Worm (Caenorhabditis elegans) whole organism, L3 larva: ENCODE results near the gene drl-1.

ENCODE experiments used
- ZK546.5 ChIP-seq: sonication (generic microtip); optimal IDR thresholded peaks from 2 replicates; lab custom pipeline; 2017; ENCODE audit warnings: missing biosample characterization, missing genetic modification characterization
- aly-2 ChIP-seq: fragments of 150-350 bp; optimal IDR thresholded peaks from 2 replicates; lab custom pipeline; 2014; ENCODE audit warnings: missing biosample characterization, missing genetic modification characterization
- ama-1 ChIP-seq: fragments of 150-350 bp; optimal IDR thresholded peaks from 2 replicates; lab custom pipeline; 2018
- ceh-16 ChIP-seq: sonication (generic microtip); optimal IDR thresholded peaks from 2 replicates; lab custom pipeline; 2017; ENCODE audit warnings: missing biosample characterization, missing genetic modification characterization
- ceh-28 ChIP-seq: fragments of 150-350 bp; optimal IDR thresholded peaks from 2 replicates; lab custom pipeline; 2014; ENCODE audit warnings: missing biosample characterization, missing genetic modification reagents, missing genetic modification characterization
- ceh-82 ChIP-seq: fragments of 150-350 bp; optimal IDR thresholded peaks from 2 replicates; lab custom pipeline; 2014; ENCODE audit warnings: missing biosample characterization, missing genetic modification characterization
- ceh-9 ChIP-seq: sonication (generic microtip); optimal IDR thresholded peaks from 2 replicates; lab custom pipeline; 2018; ENCODE audit warnings: missing biosample characterization, missing genetic modification characterization
- daf-12 ChIP-seq: fragments of 150-350 bp; optimal IDR thresholded peaks from 2 replicates; lab custom pipeline; 2014; ENCODE audit warnings: missing biosample characterization, missing genetic modification reagents, missing genetic modification characterization
- egl-27 ChIP-seq: sonication (generic microtip); optimal IDR thresholded peaks from 4 replicates; lab custom pipeline; 2017; ENCODE audit warnings: missing biosample characterization, missing genetic modification reagents, missing genetic modification characterization
- egl-5 ChIP-seq: fragments of 150-350 bp; optimal IDR thresholded peaks from 2 replicates; lab custom pipeline; 2017; ENCODE audit warnings: missing biosample characterization, missing genetic modification reagents, missing genetic modification characterization, inconsistent platforms
- elt-2 ChIP-seq: sonication (generic microtip); optimal IDR thresholded peaks from 2 replicates; lab custom pipeline; 2016; ENCODE audit warnings: missing genetic modification reagents, mild to moderate bottlenecking, missing genetic modification characterization, missing compliant biosample characterization
- elt-3 ChIP-seq, 3 experiments: fragments of 150-350 bp in 1 of 3; sonication (generic microtip) in 2 of 3; optimal IDR thresholded peaks; 2 replicates in 2 of 3; 4 replicates in 1 of 3; lab custom pipeline; 2014 to 2017; ENCODE audit warnings: missing biosample characterization in 3 of 3, missing genetic modification characterization in 3 of 3
- eor-1 ChIP-seq, 2 experiments: fragments of 150-350 bp; optimal IDR thresholded peaks; 2 replicates each; lab custom pipeline; 2014 to 2018; ENCODE audit warnings: missing biosample characterization in 2 of 2, missing genetic modification characterization in 2 of 2
- fkh-10 ChIP-seq: sonication (generic microtip); optimal IDR thresholded peaks from 2 replicates; lab custom pipeline; 2017; ENCODE audit warnings: missing biosample characterization, missing genetic modification reagents, missing genetic modification characterization
- fkh-2 ChIP-seq: fragments of 150-350 bp; optimal IDR thresholded peaks from 2 replicates; lab custom pipeline; 2014; ENCODE audit warnings: missing biosample characterization, missing genetic modification reagents, missing genetic modification characterization
- fos-1 ChIP-seq: fragments of 150-350 bp; optimal IDR thresholded peaks from 2 replicates; lab custom pipeline; 2014; ENCODE audit warnings: missing biosample characterization, missing genetic modification characterization
- hmg-11 ChIP-seq: sonication (generic microtip); optimal IDR thresholded peaks from 2 replicates; lab custom pipeline; 2016; ENCODE audit warnings: missing genetic modification characterization, missing compliant biosample characterization
- jun-1 ChIP-seq: fragments of 150-350 bp; optimal IDR thresholded peaks from 2 replicates; lab custom pipeline; 2014; ENCODE audit warnings: missing biosample characterization, missing genetic modification reagents, missing genetic modification characterization
- lin-39 ChIP-seq: fragments of 150-350 bp; optimal IDR thresholded peaks from 2 replicates; lab custom pipeline; 2018; ENCODE audit warnings: missing biosample characterization, missing genetic modification reagents, missing genetic modification characterization
- lsy-12 ChIP-seq: sonication (generic microtip); optimal IDR thresholded peaks from 2 replicates; lab custom pipeline; 2016; ENCODE audit warnings: mild to moderate bottlenecking, missing genetic modification characterization, missing compliant biosample characterization
- mdl-1 ChIP-seq: fragments of 150-350 bp; optimal IDR thresholded peaks from 2 replicates; lab custom pipeline; 2014; ENCODE audit warnings: missing biosample characterization, missing genetic modification characterization
- nhr-11 ChIP-seq: fragments of 150-350 bp; optimal IDR thresholded peaks from 2 replicates; lab custom pipeline; 2014; ENCODE audit warnings: missing biosample characterization, missing genetic modification characterization
- nhr-12 ChIP-seq: fragments of 150-350 bp; optimal IDR thresholded peaks from 2 replicates; lab custom pipeline; 2014; ENCODE audit warnings: missing biosample characterization, missing genetic modification characterization
- nhr-23 ChIP-seq: fragments of 150-350 bp; optimal IDR thresholded peaks from 2 replicates; lab custom pipeline; 2014; ENCODE audit warnings: missing biosample characterization, missing genetic modification reagents, missing genetic modification characterization
- nhr-237 ChIP-seq: fragments of 150-350 bp; optimal IDR thresholded peaks from 2 replicates; lab custom pipeline; 2014; ENCODE audit warnings: missing biosample characterization, missing genetic modification characterization
- nhr-25 ChIP-seq: sonication (generic microtip); optimal IDR thresholded peaks from 2 replicates; lab custom pipeline; 2017; ENCODE audit warnings: missing biosample characterization, missing genetic modification characterization
- nhr-28 ChIP-seq: fragments of 150-350 bp; optimal IDR thresholded peaks from 2 replicates; lab custom pipeline; 2014; ENCODE audit warnings: missing biosample characterization, missing genetic modification characterization
- nhr-43 ChIP-seq: sonication (generic microtip); optimal IDR thresholded peaks from 2 replicates; lab custom pipeline; 2016; ENCODE audit warnings: mild to moderate bottlenecking, missing genetic modification characterization, missing compliant biosample characterization; ENCODE audit not compliant: poor library complexity, severe bottlenecking
- nhr-67 ChIP-seq: fragments of 150-350 bp; optimal IDR thresholded peaks from 2 replicates; lab custom pipeline; 2014; ENCODE audit warnings: missing biosample characterization, missing genetic modification characterization
- nhr-76 ChIP-seq: fragments of 150-350 bp; sonication (generic microtip); optimal IDR thresholded peaks from 5 replicates; lab custom pipeline; 2014; ENCODE audit warnings: missing biosample characterization, missing genetic modification characterization
- nhr-77 ChIP-seq: fragments of 150-350 bp; optimal IDR thresholded peaks from 2 replicates; lab custom pipeline; 2014; ENCODE audit warnings: missing biosample characterization, missing genetic modification characterization
- pha-4 ChIP-seq: fragments of 150-350 bp; optimal IDR thresholded peaks from 2 replicates; lab custom pipeline; 2014; ENCODE audit warnings: missing biosample characterization, missing genetic modification reagents, missing genetic modification characterization
- pqm-1 ChIP-seq: fragments of 150-350 bp; optimal IDR thresholded peaks from 2 replicates; lab custom pipeline; 2017; ENCODE audit warnings: missing biosample characterization, missing genetic modification characterization, inconsistent platforms
- sea-2 ChIP-seq: fragments of 150-350 bp; sonication (generic microtip); optimal IDR thresholded peaks from 4 replicates; lab custom pipeline; 2014; ENCODE audit warnings: missing biosample characterization, missing genetic modification reagents, missing genetic modification characterization
- skn-1 ChIP-seq: fragments of 150-350 bp; optimal IDR thresholded peaks from 2 replicates; lab custom pipeline; 2014; ENCODE audit warnings: missing biosample characterization, missing genetic modification characterization
- snpc-4 ChIP-seq: fragments of 150-350 bp; optimal IDR thresholded peaks from 2 replicates; lab custom pipeline; 2014; ENCODE audit warnings: missing biosample characterization, missing genetic modification characterization
- tbx-2 ChIP-seq: sonication (generic microtip); optimal IDR thresholded peaks from 2 replicates; lab custom pipeline; 2016; ENCODE audit warnings: mild to moderate bottlenecking, missing genetic modification characterization, missing compliant biosample characterization
- unc-39 ChIP-seq: sonication (generic microtip); optimal IDR thresholded peaks from 4 replicates; lab custom pipeline; 2017; ENCODE audit warnings: missing biosample characterization, missing genetic modification characterization
- zag-1 ChIP-seq: fragments of 150-350 bp; optimal IDR thresholded peaks from 2 replicates; lab custom pipeline; 2014; ENCODE audit warnings: missing biosample characterization, missing genetic modification characterization
- ztf-4 ChIP-seq: fragments of 150-350 bp; optimal IDR thresholded peaks from 2 replicates; lab custom pipeline; 2014; ENCODE audit warnings: missing biosample characterization, missing genetic modification characterization

Gene drl-1

ce11 chrIV:291356-291755, 33.5 kb upstream of the drl-1 start, which contains the start of gene T21D12.7:
Gene T21D12.7 (minus strand): TSS chrIV:291456.
- TF ChIP-seq nhr-23 (tag; lab: Kevin White, UChicago) (no peak), elt-3 (tag; optimal IDR thresholded peaks at IDR 0.05; lab: Kevin White, UChicago) (no peak), aly-2 (tag; lab: Kevin White, UChicago) (no peak), eor-1 (tag; optimal IDR thresholded peaks at IDR 0.05; lab: Kevin White, UChicago) (no peak), zag-1 (no peak), elt-2 (tag; lab: Kevin White, UChicago) (no peak), skn-1 (tag; lab: Kevin White, UChicago) (no peak), fkh-2 (tag; lab: Kevin White, UChicago) (no peak), ceh-28 (tag; lab: Kevin White, UChicago) (no peak), mdl-1 (tag; lab: Kevin White, UChicago) (no peak), fkh-10 (no peak), ceh-9 (no peak)

DNA sequence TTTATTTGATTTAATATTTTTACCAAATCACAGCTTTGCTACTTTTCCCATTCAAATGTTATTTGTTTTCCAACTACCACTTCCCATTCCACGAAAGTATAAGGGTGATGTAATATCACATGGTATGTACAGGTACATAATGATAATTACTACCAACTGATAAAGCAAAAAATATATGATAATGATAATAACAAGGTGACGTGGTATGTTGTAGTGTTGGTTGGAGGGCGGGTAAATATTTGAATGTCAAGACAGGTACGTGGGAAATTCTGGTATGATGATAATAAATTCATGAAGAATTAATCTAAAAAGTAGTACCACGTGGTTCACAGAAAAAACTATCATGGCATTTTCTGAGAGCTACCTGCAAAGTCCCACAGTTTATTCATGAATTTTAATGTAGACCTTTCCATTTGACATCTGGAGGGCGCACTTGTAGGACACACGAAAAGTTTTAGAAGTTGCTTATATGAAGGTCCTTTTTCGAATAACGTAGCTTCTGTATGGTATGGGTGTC, 33.0 kb upstream of the drl-1 start:
- TF ChIP-seq lsy-12 (tag; lab: Kevin White, UChicago) (peak; percentile 37), ceh-16 (tag; lab: Kevin White, UChicago) (no peak), jun-1 (tag; lab: Kevin White, UChicago) (peak; percentile 66), unc-39 (tag; lab: Kevin White, UChicago) (no peak), ceh-28 (tag; lab: Kevin White, UChicago) (peak; percentile 8), elt-2 (tag; lab: Kevin White, UChicago) (peak; percentile 96), pha-4 (tag; lab: Kevin White, UChicago) (peak; percentile 72), ama-1 (peak; percentile 44), pqm-1 (tag; lab: Kevin White, UChicago) (peak; percentile 99)

- TF ChIP-seq unc-39 (tag; lab: Kevin White, UChicago) (no peak), elt-2 (tag; lab: Kevin White, UChicago) (no peak), ceh-82 (tag; lab: Kevin White, UChicago) (no peak), eor-1 (tag; optimal IDR thresholded peaks at IDR 0.05; lab: Kevin White, UChicago) (no peak), lsy-12 (tag; lab: Kevin White, UChicago) (no peak), pqm-1 (tag; lab: Kevin White, UChicago) (peak; percentile 15), nhr-11 (tag; lab: Kevin White, UChicago) (no peak), ama-1 (no peak), snpc-4 (tag; lab: Kevin White, UChicago) (no peak), jun-1 (tag; lab: Kevin White, UChicago) (peak; percentile 4), lin-39 (tag; lab: Kevin White, UChicago) (no peak), ztf-4 (no peak), nhr-77 (no peak)
Observed at ce11 chrIV:293163-293755, 31.6 kb upstream of the drl-1 start.

DNA sequence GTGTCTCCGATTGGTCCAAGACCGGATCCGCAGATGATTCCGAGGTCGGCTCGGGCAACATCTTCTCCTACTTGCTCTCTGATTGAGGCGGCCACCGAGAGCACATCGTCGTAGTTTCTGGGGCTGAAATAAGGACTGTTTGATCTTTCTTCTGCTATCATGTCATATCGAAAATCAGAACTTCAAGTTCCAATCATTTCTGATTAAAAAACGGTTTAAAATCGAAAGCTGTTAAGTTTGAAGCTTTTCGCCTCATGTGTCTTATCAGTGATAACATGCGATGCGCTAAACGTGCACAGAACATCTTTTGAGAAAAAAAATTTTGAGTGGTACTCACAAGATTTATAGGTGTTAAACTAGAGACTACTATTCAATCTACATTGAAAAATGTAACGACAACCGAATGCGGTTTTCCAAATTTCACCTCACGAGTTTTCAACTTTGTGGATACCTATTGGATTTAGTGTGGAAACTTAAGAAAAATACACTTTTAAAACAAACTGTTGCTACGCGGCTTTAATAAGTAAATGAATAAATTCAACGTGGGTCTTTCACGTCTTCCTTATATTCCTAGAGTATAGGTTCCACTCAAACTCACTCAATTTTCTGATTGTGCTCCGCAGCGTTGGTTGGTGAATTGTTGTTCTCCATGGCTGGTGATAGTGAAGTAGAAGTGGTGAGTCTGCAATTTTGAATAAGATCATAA, 30.7 kb upstream of the drl-1 start:
- TF ChIP-seq ceh-82 (tag; lab: Kevin White, UChicago) (no peak), elt-2 (tag; lab: Kevin White, UChicago) (peak; percentile 54), pqm-1 (tag; lab: Kevin White, UChicago) (peak; percentile 8), jun-1 (tag; lab: Kevin White, UChicago) (no peak), ceh-16 (tag; lab: Kevin White, UChicago) (no peak), daf-12 (no peak), nhr-237 (tag; lab: Kevin White, UChicago) (no peak)

- peak; percentile 8 for TF ChIP-seq nhr-43 (tag; lab: Kevin White, UChicago)
- TF ChIP-seq nhr-12 (tag; lab: Kevin White, UChicago): no peak
- TF ChIP-seq snpc-4 (tag; lab: Kevin White, UChicago): no peak
- TF ChIP-seq ZK546.5 (tag; lab: Kevin White, UChicago): no peak
- no peak for TF ChIP-seq eor-1 (tag; optimal IDR thresholded peaks at IDR 0.05; lab: Kevin White, UChicago)
- no peak for TF ChIP-seq tbx-2
- TF ChIP-seq ceh-16 (tag; lab: Kevin White, UChicago): no peak
- no peak for TF ChIP-seq ceh-28 (tag; lab: Kevin White, UChicago)
- TF ChIP-seq fkh-2 (tag; lab: Kevin White, UChicago): no peak
- peak; percentile 15 for TF ChIP-seq pha-4 (tag; lab: Kevin White, UChicago)
- TF ChIP-seq nhr-76: no peak
- TF ChIP-seq egl-27: no peak
- TF ChIP-seq mdl-1 (tag; lab: Kevin White, UChicago): no peak
- TF ChIP-seq ceh-9: no peak
- no peak for TF ChIP-seq sea-2 (GFP tag; lab: Kevin White, UChicago)
- TF ChIP-seq aly-2 (tag; lab: Kevin White, UChicago): no peak
- TF ChIP-seq nhr-237 (tag; lab: Kevin White, UChicago): no peak
- TF ChIP-seq hmg-11 (tag; lab: Kevin White, UChicago): no peak
- TF ChIP-seq lsy-12 (tag; lab: Kevin White, UChicago): no peak
- no peak for TF ChIP-seq nhr-25 (tag; lab: Kevin White, UChicago)
- no peak for TF ChIP-seq lin-39 (tag; lab: Kevin White, UChicago)
- TF ChIP-seq nhr-28 (tag; lab: Kevin White, UChicago): no peak
- no peak for TF ChIP-seq nhr-67 (tag; lab: Kevin White, UChicago)
- no peak for TF ChIP-seq daf-12
- TF ChIP-seq jun-1 (tag; lab: Kevin White, UChicago): peak; percentile 38
- no peak for TF ChIP-seq fos-1
- no peak for TF ChIP-seq egl-5 (tag; lab: Kevin White, UChicago)
Observed at ce11 chrIV:294737-295136, 30.1 kb upstream of the drl-1 start.
